Fruit fly (Drosophila melanogaster) whole organism, embryonic: ENCODE data around the gene CG14367.
A peak's percentile ranks its signal among the peaks of the same experiment; 100 is the strongest.

ENCODE experiments used
- ATbp ChIP-seq: fragments of 200-800 bp; sonication (Bioruptor generic); optimal IDR thresholded peaks from 2 replicates; lab custom pipeline; 2017; ENCODE audit warnings: missing biosample characterization, mild to moderate bottlenecking, missing genetic modification characterization, missing genetic modification reagents
- Aef1 ChIP-seq: fragments of 200-800 bp; sonication (Bioruptor generic); IDR thresholded peaks from 3 replicates; pipeline ENCODE4 v1.3.6; 2022; ENCODE audit warnings: missing biosample characterization, missing genetic modification characterization
- Asciz ChIP-seq: fragments of 200-800 bp; sonication (Bioruptor generic); optimal IDR thresholded peaks from 2 replicates; lab custom pipeline; 2017; ENCODE audit warnings: missing biosample characterization, mild to moderate bottlenecking, missing genetic modification characterization, missing genetic modification reagents
- CG10209 ChIP-seq: fragments of 200-800 bp; sonication (Bioruptor generic); optimal IDR thresholded peaks from 3 replicates; lab custom pipeline; 2017; ENCODE audit warnings: missing biosample characterization, mild to moderate bottlenecking, missing genetic modification characterization, missing genetic modification reagents
- CG10366 ChIP-seq: fragments of 200-800 bp; sonication (Bioruptor generic); IDR thresholded peaks from 2 replicates; pipeline ENCODE4 v1.3.6; 2022; ENCODE audit warnings: missing biosample characterization, missing genetic modification characterization
- CG12236 ChIP-seq: fragments of 200-800 bp; sonication (Bioruptor generic); optimal IDR thresholded peaks from 2 replicates; lab custom pipeline; 2016; ENCODE audit warnings: missing biosample characterization, missing genetic modification characterization
- CG12744 ChIP-seq: fragments of 200-800 bp; sonication (Bioruptor generic); optimal IDR thresholded peaks from 2 replicates; lab custom pipeline; 2016; ENCODE audit warnings: missing biosample characterization, missing genetic modification characterization
- CG17361 ChIP-seq: fragments of 200-800 bp; sonication (Bioruptor generic); IDR thresholded peaks from 3 replicates; pipeline ENCODE4 v1.3.6; 2022; ENCODE audit warnings: missing biosample characterization, missing genetic modification characterization
- CG17829 ChIP-seq: fragments of 200-800 bp; optimal IDR thresholded peaks from 2 replicates; lab custom pipeline; 2019; ENCODE audit warnings: missing biosample characterization, mild to moderate bottlenecking, missing genetic modification characterization, moderate library complexity
- CG2120 ChIP-seq: fragments of 200-800 bp; sonication (Bioruptor generic); optimal IDR thresholded peaks from 3 replicates; lab custom pipeline; 2016; ENCODE audit warnings: missing biosample characterization, missing genetic modification characterization
- CG2202 ChIP-seq: fragments of 200-800 bp; sonication (Bioruptor generic); optimal IDR thresholded peaks from 2 replicates; lab custom pipeline; 2018; ENCODE audit warnings: missing biosample characterization, mild to moderate bottlenecking, missing genetic modification characterization
- CG31224 ChIP-seq: fragments of 200-800 bp; sonication (Bioruptor generic); IDR thresholded peaks from 2 replicates; pipeline ENCODE4 v1.3.6; 2022; ENCODE audit warnings: missing biosample characterization, missing genetic modification characterization
- CG31365 ChIP-seq: fragments of 200-800 bp; sonication (Bioruptor generic); optimal IDR thresholded peaks from 2 replicates; lab custom pipeline; 2018; ENCODE audit warnings: missing biosample characterization, mild to moderate bottlenecking, missing genetic modification characterization
- CG31388 ChIP-seq: fragments of 200-800 bp; sonication (Bioruptor generic); optimal IDR thresholded peaks from 2 replicates; lab custom pipeline; 2016; ENCODE audit warnings: missing biosample characterization, missing genetic modification characterization
- CG32767 ChIP-seq: fragments of 200-800 bp; sonication (Bioruptor generic); IDR thresholded peaks from 2 replicates; pipeline ENCODE4 v1.3.6; 2022; ENCODE audit warnings: missing biosample characterization, missing genetic modification characterization
- CG3281 ChIP-seq: fragments of 200-800 bp; sonication (Bioruptor generic); optimal IDR thresholded peaks from 3 replicates; lab custom pipeline; 2017; ENCODE audit warnings: missing biosample characterization, mild to moderate bottlenecking, missing genetic modification characterization
- CG3847 ChIP-seq: fragments of 200-800 bp; sonication (Bioruptor generic); IDR thresholded peaks from 2 replicates; pipeline ENCODE4 v1.3.6; 2022; ENCODE audit warnings: missing biosample characterization, missing genetic modification characterization
- CrebB ChIP-seq: fragments of 200-800 bp; sonication (Bioruptor generic); optimal IDR thresholded peaks from 3 replicates; lab custom pipeline; 2018; ENCODE audit warnings: missing biosample characterization, mild to moderate bottlenecking, missing genetic modification characterization
- Ets65A ChIP-seq: fragments of 200-800 bp; sonication (Bioruptor generic); peaks from one replicate; lab custom pipeline; 2016; ENCODE audit warnings: missing biosample characterization, missing genetic modification characterization
- H15 ChIP-seq: fragments of 200-800 bp; sonication (Bioruptor generic); IDR thresholded peaks from 3 replicates; pipeline ENCODE4 v1.3.6; 2022; ENCODE audit warnings: missing biosample characterization, missing genetic modification characterization
- HLH4C ChIP-seq: fragments of 200-800 bp; sonication (Bioruptor generic); IDR thresholded peaks from 3 replicates; pipeline ENCODE4 v1.3.6; 2022; ENCODE audit warnings: missing biosample characterization, missing genetic modification characterization; ENCODE audit not compliant: partially characterized antibody
- HLHmδ ChIP-seq: fragments of 200-800 bp; sonication (Bioruptor generic); optimal IDR thresholded peaks from 2 replicates; lab custom pipeline; 2018; ENCODE audit warnings: missing biosample characterization, mild to moderate bottlenecking, missing genetic modification characterization, moderate library complexity
- HmgD ChIP-seq: fragments of 200-800 bp; sonication (Bioruptor generic); optimal IDR thresholded peaks from 3 replicates; lab custom pipeline; 2016; ENCODE audit warnings: missing biosample characterization, missing genetic modification characterization
- MESR4 ChIP-seq: fragments of 200-800 bp; sonication (Bioruptor generic); optimal IDR thresholded peaks from 2 replicates; lab custom pipeline; 2018; ENCODE audit warnings: missing biosample characterization, mild to moderate bottlenecking, missing genetic modification characterization, moderate library complexity
- Mes4 ChIP-seq: fragments of 200-800 bp; sonication (Bioruptor generic); optimal IDR thresholded peaks from 2 replicates; lab custom pipeline; 2016; ENCODE audit warnings: missing biosample characterization, missing genetic modification characterization
- NFAT ChIP-seq: fragments of 200-800 bp; sonication (Bioruptor generic); IDR thresholded peaks from 2 replicates; pipeline ENCODE4 v1.3.6; 2022; ENCODE audit warnings: missing biosample characterization, missing genetic modification characterization
- Sox100B ChIP-seq: fragments of 200-800 bp; sonication (Bioruptor generic); optimal IDR thresholded peaks from 3 replicates; lab custom pipeline; 2018; ENCODE audit warnings: missing biosample characterization, mild to moderate bottlenecking, missing genetic modification characterization
- Taf1 ChIP-seq: fragments of 200-800 bp; sonication (Bioruptor generic); IDR thresholded peaks from 2 replicates; pipeline ENCODE4 v1.3.6; 2022; ENCODE audit warnings: missing biosample characterization, missing genetic modification characterization
- Trl ChIP-seq, 3 experiments: fragments of >200 bp in 2 of 3; fragments of 200-800 bp in 1 of 3; sonication (Bioruptor generic) in 1 of 3; optimal IDR thresholded peaks; 2 replicates in 1 of 3; 3 replicates in 2 of 3; lab custom pipeline; 2016 to 2017; ENCODE audit warnings: missing biosample characterization in 1 of 3, missing genetic modification characterization in 1 of 3
- YL-1 ChIP-seq: fragments of 200-800 bp; sonication (Bioruptor generic); optimal IDR thresholded peaks from 3 replicates; lab custom pipeline; 2017; ENCODE audit warnings: missing biosample characterization, mild to moderate bottlenecking, missing genetic modification characterization
- ac ChIP-seq: fragments of 200-800 bp; sonication (Bioruptor generic); optimal IDR thresholded peaks from 3 replicates; lab custom pipeline; 2017; ENCODE audit warnings: missing biosample characterization, mild to moderate bottlenecking, missing genetic modification characterization
- bbx ChIP-seq: fragments of 200-800 bp; sonication (Bioruptor generic); IDR thresholded peaks from 2 replicates; pipeline ENCODE4 v1.3.6; 2022; ENCODE audit warnings: missing biosample characterization, missing genetic modification characterization; ENCODE audit not compliant: partially characterized antibody
- bsh ChIP-seq, 2 experiments: fragments of 200-800 bp; sonication (Bioruptor generic); optimal IDR thresholded peaks; 2 replicates each; lab custom pipeline; 2017 to 2018; ENCODE audit warnings: mild to moderate bottlenecking in 2 of 2, missing biosample characterization in 2 of 2, missing genetic modification characterization in 2 of 2, moderate library complexity in 1 of 2
- cg ChIP-seq: fragments of 200-800 bp; sonication (Bioruptor generic); optimal IDR thresholded peaks from 3 replicates; lab custom pipeline; 2019; ENCODE audit warnings: missing biosample characterization, mild to moderate bottlenecking, missing genetic modification characterization, moderate library complexity
- chm ChIP-seq: fragments of 200-800 bp; sonication (Bioruptor generic); IDR thresholded peaks from 2 replicates; pipeline ENCODE4 v1.3.6; 2022; ENCODE audit warnings: missing biosample characterization, missing genetic modification characterization
- ems ChIP-seq: fragments of 200-800 bp; sonication (Bioruptor generic); optimal IDR thresholded peaks from 3 replicates; lab custom pipeline; 2016; ENCODE audit warnings: missing biosample characterization, missing genetic modification characterization
- gfzf ChIP-seq: fragments of 200-800 bp; sonication (Bioruptor generic); optimal IDR thresholded peaks from 2 replicates; lab custom pipeline; 2016; ENCODE audit warnings: missing biosample characterization, mild to moderate bottlenecking, missing genetic modification characterization, moderate library complexity
- grn ChIP-seq: fragments of 200-800 bp; sonication (Bioruptor generic); optimal IDR thresholded peaks from 3 replicates; lab custom pipeline; 2017; ENCODE audit warnings: missing biosample characterization, missing genetic modification characterization
- lilli ChIP-seq: fragments of 200-800 bp; sonication (Bioruptor generic); optimal IDR thresholded peaks from 3 replicates; lab custom pipeline; 2016; ENCODE audit warnings: missing biosample characterization, missing genetic modification characterization
- mld ChIP-seq: fragments of 200-800 bp; sonication (Bioruptor generic); IDR thresholded peaks from 3 replicates; pipeline ENCODE4 v1.3.6; 2022; ENCODE audit warnings: missing biosample characterization, missing genetic modification characterization; ENCODE audit not compliant: partially characterized antibody
- nom ChIP-seq: fragments of 200-800 bp; sonication (Bioruptor generic); optimal IDR thresholded peaks from 2 replicates; lab custom pipeline; 2017; ENCODE audit warnings: missing biosample characterization, missing genetic modification characterization, mild to moderate bottlenecking, moderate library complexity, missing genetic modification reagents
- pan ChIP-seq, 4 experiments: fragments of >200 bp in 3 of 4; fragments of 200-800 bp in 1 of 4; sonication (Bioruptor generic) in 1 of 4; optimal IDR thresholded peaks in 3 of 4; IDR thresholded peaks in 1 of 4; 2 replicates each; pipeline versions ENCODE4 v1.3.6 to Lab custom; 2017 to 2022; ENCODE audit warnings: missing biosample characterization in 2 of 4, missing genetic modification characterization in 2 of 4, mixed read lengths in 1 of 4
- pros ChIP-seq: fragments of 200-800 bp; sonication (Bioruptor generic); optimal IDR thresholded peaks from 3 replicates; lab custom pipeline; 2019; ENCODE audit warnings: missing biosample characterization, mild to moderate bottlenecking, missing genetic modification characterization, moderate library complexity
- repo ChIP-seq: fragments of 200-800 bp; sonication (Bioruptor generic); optimal IDR thresholded peaks from 2 replicates; lab custom pipeline; 2016; ENCODE audit warnings: missing biosample characterization, missing genetic modification characterization
- schlank ChIP-seq: fragments of 200-800 bp; sonication (Bioruptor generic); optimal IDR thresholded peaks from 2 replicates; lab custom pipeline; 2018; ENCODE audit warnings: missing biosample characterization, mild to moderate bottlenecking, missing genetic modification characterization
- sens ChIP-seq: fragments of 200-800 bp; sonication (Bioruptor generic); peaks from one replicate; lab custom pipeline; 2016; ENCODE audit warnings: missing biosample characterization, missing genetic modification characterization
- shn ChIP-seq: fragments of 200-800 bp; sonication (Bioruptor generic); optimal IDR thresholded peaks from 3 replicates; lab custom pipeline; 2016; ENCODE audit warnings: missing biosample characterization, missing genetic modification characterization
- slou ChIP-seq: fragments of 200-800 bp; sonication (Bioruptor generic); optimal IDR thresholded peaks from 3 replicates; lab custom pipeline; 2016; ENCODE audit warnings: missing biosample characterization, missing genetic modification characterization
- zen ChIP-seq: fragments of 200-800 bp; sonication (Bioruptor generic); optimal IDR thresholded peaks from 3 replicates; lab custom pipeline; 2018; ENCODE audit warnings: missing biosample characterization, mild to moderate bottlenecking, missing genetic modification characterization, moderate library complexity

CG14367 gene

dm6 chr3R:13682994-13683623 lies 10.7 kb upstream of the CG14367 start (continued):
- TF ChIP-seq cg (GFP tag; lab: Kevin White, UChicago) (no peak), CG17361 (GFP tag; lab: Robert Waterston, UW) (no peak), NFAT (GFP tag; lab: Robert Waterston, UW) (no peak), Asciz (GFP tag; lab: Kevin White, UChicago) (no peak), CG12236 (GFP tag; lab: Kevin White, UChicago) (no peak), zen (tag; lab: Kevin White, UChicago) (no peak), Taf1 (GFP tag; lab: Robert Waterston, UW) (no peak), sens (GFP tag; lab: Kevin White, UChicago) (no peak), CG3847 (GFP tag; lab: Robert Waterston, UW) (no peak), ems (no peak), Sox100B (GFP tag; lab: Kevin White, UChicago) (no peak), HLHmδ (GFP tag; lab: Kevin White, UChicago) (peak; percentile 61), gfzf (peak; percentile 86), HmgD (GFP tag; lab: Kevin White, UChicago) (peak; percentile 15), pan (optimal IDR thresholded peaks at IDR 0.05; lab: Kevin White, UChicago) (no peak), pan (GFP tag; optimal IDR thresholded peaks at IDR 0.05 in 1 of 2, IDR thresholded peaks at IDR 0.05 in 1 of 2) (no peak), HLH4C (GFP tag; lab: Robert Waterston, UW) (no peak), CG17829 (tag; lab: Kevin White, UChicago) (peak; percentile 10), mld (GFP tag; lab: Robert Waterston, UW) (no peak), bbx (GFP tag; lab: Robert Waterston, UW) (no peak), CG31224 (GFP tag; lab: Robert Waterston, UW) (no peak), CG32767 (no peak), CG2120 (GFP tag; lab: Kevin White, UChicago) (no peak), chm (GFP tag; lab: Robert Waterston, UW) (no peak; the same call in 1 of the 2 replicates), CG31388 (GFP tag; lab: Kevin White, UChicago) (no peak), Mes4 (GFP tag; lab: Kevin White, UChicago) (no peak), CG12744 (GFP tag; lab: Kevin White, UChicago) (no peak), Aef1 (GFP tag; lab: Robert Waterston, UW) (no peak), CG10366 (GFP tag; lab: Robert Waterston, UW) (no peak), grn (GFP tag; lab: Kevin White, UChicago) (no peak), bsh (GFP tag; optimal IDR thresholded peaks at IDR 0.05; lab: Kevin White, UChicago) (peak in 1 of 2 experiments; percentile 2), pros (GFP tag; lab: Kevin White, UChicago) (no peak), ac (GFP tag; lab: Kevin White, UChicago) (no peak), YL-1 (GFP tag; lab: Kevin White, UChicago) (peak; percentile 1), CrebB (tag; lab: Kevin White, UChicago) (no peak), CG3281 (GFP tag; lab: Kevin White, UChicago) (no peak), MESR4 (GFP tag; lab: Kevin White, UChicago) (peak; percentile 99), Ets65A (peak; percentile 71), CG31365 (tag; lab: Kevin White, UChicago) (no peak), H15 (GFP tag; lab: Robert Waterston, UW) (no peak), slou (GFP tag; lab: Kevin White, UChicago) (no peak), shn (GFP tag; lab: Kevin White, UChicago) (no peak), CG2202 (tag; lab: Kevin White, UChicago) (no peak), nom (GFP tag; lab: Kevin White, UChicago) (peak; percentile 33), schlank (tag; lab: Kevin White, UChicago) (no peak), repo (no peak), ATbp (GFP tag; lab: Kevin White, UChicago) (no peak), CG10209 (GFP tag; lab: Kevin White, UChicago) (no peak), Trl (optimal IDR thresholded peaks at IDR 0.05; lab: Kevin White, UChicago) (no peak), Trl (GFP tag; optimal IDR thresholded peaks at IDR 0.05; lab: Kevin White, UChicago) (no peak), lilli (GFP tag; lab: Kevin White, UChicago) (peak; percentile 1)
